Worm (Caenorhabditis elegans): ENCODE measurements around the gene kvs-4.

- TF ChIP-seq ets-4 (GFP tag; optimal IDR thresholded peaks at IDR 0.05) (no peak), lin-35 (GFP tag; optimal IDR thresholded peaks at IDR 0.05) (peak in 1 of 3 experiments; percentile 28), rec-8 (tag; optimal IDR thresholded peaks at IDR 0.05) (no peak)
Measured at ce11 chrIII:11036132-11036531, 23.8 kb downstream of the kvs-4 start.
